ENCODE assay signal across 3 fruit fly cellular contexts in genomic region chr2L:12498538-12498937, dm6.
TF ChIP-seq lines count a peak whose summit lies in the region.

No protein-coding gene starts in this region.

- TF ChIP-seq CTCF in whole organism, embryonic (GFP tag; optimal IDR thresholded peaks at IDR 0.05; lab: Kevin White, UChicago) = no peak

TF ChIP-seq in whole organism, embryonic, 481 proteins besides CTCF, POLR2A, EP300 and RAD21 (continues in another document):
- 0 out of 3 replicates have a peak, but pooled peaks have one; percentile 24 for TF ChIP-seq CG2199 (GFP tag; IDR thresholded peaks at IDR 0.05; lab: Robert Waterston, UW)
- peak; percentile 16 for TF ChIP-seq NfI (GFP tag; optimal IDR thresholded peaks at IDR 0.05; lab: Kevin White, UChicago)
- TF ChIP-seq Scr (GFP tag; IDR thresholded peaks at IDR 0.05; lab: Robert Waterston, UW; ENCODE audit: partially characterized antibody) = no peak
- no peak for TF ChIP-seq Doc3 (GFP tag; IDR thresholded peaks at IDR 0.05; lab: Robert Waterston, UW; ENCODE audit: partially characterized antibody)
- no peak for TF ChIP-seq exex (tag; optimal IDR thresholded peaks at IDR 0.05; lab: Kevin White, UChicago)
- no peak for TF ChIP-seq dmrt11E (tag; optimal IDR thresholded peaks at IDR 0.05; lab: Kevin White, UChicago)
- peak; percentile 19 for TF ChIP-seq Nf-YC (tag; optimal IDR thresholded peaks at IDR 0.05; lab: Kevin White, UChicago)
- TF ChIP-seq CG17359 (tag; optimal IDR thresholded peaks at IDR 0.05; lab: Kevin White, UChicago) = peak; percentile 23
- 0 out of 2 replicates have a peak, but pooled peaks have one; percentile 41 for TF ChIP-seq CG16779 (GFP tag; IDR thresholded peaks at IDR 0.05; lab: Robert Waterston, UW)
- no peak for TF ChIP-seq CG8290 (GFP tag; optimal IDR thresholded peaks at IDR 0.05; lab: Kevin White, UChicago)
- peak; percentile 56 to 57 for TF ChIP-seq CG8290 (tag; optimal IDR thresholded peaks at IDR 0.05; lab: Kevin White, UChicago)
- peak; percentile 16 for TF ChIP-seq CG1603 (tag; optimal IDR thresholded peaks at IDR 0.05; lab: Kevin White, UChicago)
- TF ChIP-seq CG12744 (GFP tag; optimal IDR thresholded peaks at IDR 0.05; lab: Kevin White, UChicago) = peak; percentile 36
- TF ChIP-seq oc (tag; optimal IDR thresholded peaks at IDR 0.05; lab: Kevin White, UChicago) = peak; percentile 26
- TF ChIP-seq CG18764 (GFP tag; optimal IDR thresholded peaks at IDR 0.05; lab: Kevin White, UChicago) = no peak
- TF ChIP-seq Dll (GFP tag; IDR thresholded peaks at IDR 0.05; lab: Robert Waterston, UW; ENCODE audit: partially characterized antibody) = no peak
- no peak for TF ChIP-seq Hsf (GFP tag; optimal IDR thresholded peaks at IDR 0.05; lab: Kevin White, UChicago)
- TF ChIP-seq zen (tag; optimal IDR thresholded peaks at IDR 0.05; lab: Kevin White, UChicago) = peak; percentile 38
- peak; percentile 44; the same call in 1 of the 2 replicates for TF ChIP-seq sob (GFP tag; IDR thresholded peaks at IDR 0.05; lab: Robert Waterston, UW)
- TF ChIP-seq ATbp (GFP tag; optimal IDR thresholded peaks at IDR 0.05; lab: Kevin White, UChicago) = peak; percentile 14
- peak; percentile 19 for TF ChIP-seq CG8359 (GFP tag; optimal IDR thresholded peaks at IDR 0.05; lab: Kevin White, UChicago; ENCODE audit: borderline replicate concordance)
- TF ChIP-seq slou (GFP tag; optimal IDR thresholded peaks at IDR 0.05; lab: Kevin White, UChicago) = no peak
- TF ChIP-seq B-H2 (GFP tag; optimal IDR thresholded peaks at IDR 0.05; lab: Kevin White, UChicago) = no peak
- TF ChIP-seq danr (GFP tag; IDR thresholded peaks at IDR 0.05; lab: Robert Waterston, UW) = no peak
- no peak for TF ChIP-seq jing (GFP tag; optimal IDR thresholded peaks at IDR 0.05; lab: Kevin White, UChicago)
- TF ChIP-seq Dad (GFP tag; optimal IDR thresholded peaks at IDR 0.05; lab: Kevin White, UChicago) = no peak
- peak; percentile 36 for TF ChIP-seq onecut (GFP tag; IDR thresholded peaks at IDR 0.05; lab: Robert Waterston, UW)
- TF ChIP-seq TFAM (GFP tag; optimal IDR thresholded peaks at IDR 0.05; lab: Kevin White, UChicago) = no peak
- 0 out of 2 replicates have a peak, but pooled peaks have one; percentile 9 for TF ChIP-seq CG6689 (GFP tag; IDR thresholded peaks at IDR 0.05; lab: Robert Waterston, UW)

TF ChIP-seq in whole organism, prepupa, 60 proteins besides CTCF, POLR2A, EP300 and RAD21:
- TF ChIP-seq ss (GFP tag; optimal IDR thresholded peaks at IDR 0.05; lab: Kevin White, UChicago) (peak in 1 of 2 experiments; percentile 38), CG6808 (GFP tag; optimal IDR thresholded peaks at IDR 0.05; lab: Kevin White, UChicago) (peak; percentile 5), Eip78C (GFP tag; lab: Kevin White, UChicago) (no peak), Sox15 (GFP tag; optimal IDR thresholded peaks at IDR 0.05; lab: Kevin White, UChicago) (no peak), CG31627 (GFP tag; optimal IDR thresholded peaks at IDR 0.05; lab: Kevin White, UChicago) (no peak), fkh (GFP tag; optimal IDR thresholded peaks at IDR 0.05; lab: Kevin White, UChicago) (peak; percentile 10), CG34406 (GFP tag; optimal IDR thresholded peaks at IDR 0.05; lab: Kevin White, UChicago) (no peak), CG3032 (tag; optimal IDR thresholded peaks at IDR 0.05; lab: Kevin White, UChicago) (peak; percentile 22), CG6163 (GFP tag; IDR thresholded peaks at IDR 0.05; lab: Robert Waterston, UW) (peak; percentile 14; the same call in 2 of the 3 replicates)

TF ChIP-seq in whole organism, pupa, 21 proteins besides CTCF, POLR2A, EP300 and RAD21:
- TF ChIP-seq CG15710 (tag; optimal IDR thresholded peaks at IDR 0.05; lab: Kevin White, UChicago) (no peak), CG12605 (GFP tag; IDR thresholded peaks at IDR 0.05; lab: Robert Waterston, UW) (peak; percentile 22; the same call in 1 of the 2 replicates), CG4496 (GFP tag; IDR thresholded peaks at IDR 0.05; lab: Robert Waterston, UW) (peak; percentile 62; the same call in 2 of the 3 replicates), Pif1A (GFP tag; optimal IDR thresholded peaks at IDR 0.05; lab: Kevin White, UChicago) (no peak), Ets98B (GFP tag; IDR thresholded peaks at IDR 0.05; lab: Robert Waterston, UW) (peak; percentile 40), Pif1B (GFP tag; optimal IDR thresholded peaks at IDR 0.05; lab: Kevin White, UChicago) (no peak)

Comparison
In these comparisons a context has a peak if more than half of its experiments do, and no peak if none do; other contexts are left out.
1. Of the 7 proteins assayed by ChIP-seq in both whole organism, embryonic and whole organism, prepupa: peak only in whole organism, embryonic: CG16779 and Sox102F; only in whole organism, prepupa: none; in both: none; in neither: 5.